Worm (Caenorhabditis elegans) whole organism, early embryonic: ENCODE results near the gene fbxc-48.

Experiments used
- B0310.2 ChIP-seq: sonication (generic microtip); optimal IDR thresholded peaks from 2 replicates; lab custom pipeline; 2016; ENCODE audit warnings: mild to moderate bottlenecking, missing genetic modification characterization, missing compliant biosample characterization
- F13C5.2 ChIP-seq: sonication (generic microtip); optimal IDR thresholded peaks from 2 replicates; lab custom pipeline; 2017; ENCODE audit warnings: mild to moderate bottlenecking, missing genetic modification characterization, inconsistent platforms, missing compliant biosample characterization
- aly-1 ChIP-seq: sonication (generic microtip); optimal IDR thresholded peaks from 2 replicates; lab custom pipeline; 2016; ENCODE audit warnings: missing genetic modification characterization, missing compliant biosample characterization
- ama-1 ChIP-seq: fragments of 150-350 bp; optimal IDR thresholded peaks from 2 replicates; lab custom pipeline; 2014
- ceh-13 ChIP-seq: fragments of 200-800 bp; sonication (Bioruptor generic); optimal IDR thresholded peaks from 2 replicates; lab custom pipeline; 2018; ENCODE audit warnings: mild to moderate bottlenecking, missing genetic modification characterization, missing compliant biosample characterization
- ceh-36 ChIP-seq: sonication (generic microtip); optimal IDR thresholded peaks from 2 replicates; lab custom pipeline; 2016; ENCODE audit warnings: missing genetic modification characterization, inconsistent platforms, missing compliant biosample characterization
- ets-7 ChIP-seq: sonication (generic microtip); optimal IDR thresholded peaks from 2 replicates; lab custom pipeline; 2016; ENCODE audit warnings: missing genotype, missing genetic modification characterization, missing compliant biosample characterization
- flt-1 ChIP-seq: fragments of 200-800 bp; sonication (Bioruptor generic); IDR thresholded peaks from 2 replicates; pipeline ENCODE4 v1.3.6; 2022; ENCODE audit warnings: missing genetic modification characterization, missing compliant biosample characterization
- hmbx-1 ChIP-seq: sonication (generic microtip); optimal IDR thresholded peaks from 2 replicates; lab custom pipeline; 2016; ENCODE audit warnings: mild to moderate bottlenecking, missing genetic modification characterization, missing compliant biosample characterization
- hmg-4 ChIP-seq: fragments of 200-800 bp; sonication (Bioruptor generic); optimal IDR thresholded peaks from 2 replicates; lab custom pipeline; 2018; ENCODE audit warnings: mild to moderate bottlenecking, missing genetic modification characterization, missing compliant biosample characterization
- hnd-1 ChIP-seq: sonication (generic microtip); optimal IDR thresholded peaks from 2 replicates; lab custom pipeline; 2016; ENCODE audit warnings: missing genetic modification characterization, missing compliant biosample characterization
- pes-1 ChIP-seq: fragments of 200-800 bp; sonication (Bioruptor generic); IDR thresholded peaks from 2 replicates; pipeline ENCODE4 v1.3.6; 2022; ENCODE audit warnings: missing genetic modification reagents, missing genetic modification characterization, missing compliant biosample characterization
- scrt-1 ChIP-seq: fragments of 200-800 bp; sonication (Bioruptor generic); IDR thresholded peaks from 2 replicates; pipeline ENCODE4 v1.3.6; 2022; ENCODE audit warnings: missing genetic modification characterization, missing compliant biosample characterization
- sea-1 ChIP-seq: fragments of 200-800 bp; sonication (Bioruptor generic); conservative IDR thresholded peaks from 2 replicates; pipeline ENCODE4 v1.3.6; 2022; ENCODE audit warnings: missing genetic modification characterization, missing compliant biosample characterization
- tbx-11 ChIP-seq: fragments of 200-800 bp; sonication (Bioruptor generic); IDR thresholded peaks from 2 replicates; pipeline ENCODE4 v1.3.6; 2022; ENCODE audit warnings: missing genetic modification characterization, missing compliant biosample characterization
- tbx-37 ChIP-seq: fragments of 200-800 bp; sonication (Bioruptor generic); conservative IDR thresholded peaks from 2 replicates; pipeline ENCODE4 v1.3.6; 2022; ENCODE audit warnings: missing genetic modification reagents, missing genetic modification characterization, missing compliant biosample characterization
- tra-4 ChIP-seq: sonication (generic microtip); optimal IDR thresholded peaks from 2 replicates; lab custom pipeline; 2017; ENCODE audit warnings: missing genetic modification characterization, missing compliant biosample characterization

fbxc-48 gene

ce11 chrII:756161-756560 lies 15.5 kb upstream of the fbxc-48 start:
- TF ChIP-seq F13C5.2 (tag; lab: Kevin White, UChicago) = no peak
- no peak for TF ChIP-seq tbx-11 (GFP tag; lab: Robert Waterston, UW)
- no peak for TF ChIP-seq ceh-13 (GFP tag; lab: Kevin White, UChicago)
- no peak for TF ChIP-seq hmg-4 (GFP tag; lab: Kevin White, UChicago)
- TF ChIP-seq tra-4 = no peak
- TF ChIP-seq B0310.2 (tag; lab: Kevin White, UChicago) = no peak
- TF ChIP-seq tbx-37 (GFP tag; lab: Robert Waterston, UW) = no peak
- TF ChIP-seq hmbx-1 = no peak
- no peak for TF ChIP-seq flt-1 (GFP tag; lab: Robert Waterston, UW)

ce11 chrII:754971-755370 lies 14.3 kb upstream of the fbxc-48 start:
- TF ChIP-seq hmg-4 (GFP tag; lab: Kevin White, UChicago) (no peak), flt-1 (GFP tag; lab: Robert Waterston, UW) (no peak), B0310.2 (tag; lab: Kevin White, UChicago) (no peak), sea-1 (GFP tag; lab: Robert Waterston, UW) (no peak), hnd-1 (tag; lab: Kevin White, UChicago) (no peak), aly-1 (tag; lab: Kevin White, UChicago) (no peak), tbx-37 (GFP tag; lab: Robert Waterston, UW) (no peak), scrt-1 (no peak), ceh-13 (GFP tag; lab: Kevin White, UChicago) (no peak), F13C5.2 (tag; lab: Kevin White, UChicago) (no peak), tbx-11 (GFP tag; lab: Robert Waterston, UW) (no peak), ama-1 (lab: Kevin White, UChicago) (no peak), ets-7 (tag; lab: Kevin White, UChicago) (no peak)

ce11 chrII:753469-753868 lies 12.8 kb upstream of the fbxc-48 start:
- TF ChIP-seq tra-4 (no peak), F13C5.2 (tag; lab: Kevin White, UChicago) (no peak), hnd-1 (tag; lab: Kevin White, UChicago) (no peak), scrt-1 (no peak), tbx-11 (GFP tag; lab: Robert Waterston, UW) (no peak), hmg-4 (GFP tag; lab: Kevin White, UChicago) (no peak)

ce11 chrII:751850-752249 lies 11.1 kb upstream of the fbxc-48 start:
- TF ChIP-seq sea-1 (GFP tag; lab: Robert Waterston, UW) (no peak), tbx-11 (GFP tag; lab: Robert Waterston, UW) (no peak), aly-1 (tag; lab: Kevin White, UChicago) (no peak), F13C5.2 (tag; lab: Kevin White, UChicago) (no peak), tbx-37 (GFP tag; lab: Robert Waterston, UW) (no peak), hnd-1 (tag; lab: Kevin White, UChicago) (no peak), ama-1 (lab: Kevin White, UChicago) (no peak), ets-7 (tag; lab: Kevin White, UChicago) (no peak)

- TF ChIP-seq scrt-1 (no peak), tbx-37 (GFP tag; lab: Robert Waterston, UW) (no peak), sea-1 (GFP tag; lab: Robert Waterston, UW) (no peak), aly-1 (tag; lab: Kevin White, UChicago) (no peak), flt-1 (GFP tag; lab: Robert Waterston, UW) (no peak), hmg-4 (GFP tag; lab: Kevin White, UChicago) (no peak), hmbx-1 (no peak), ceh-36 (tag; lab: Kevin White, UChicago) (no peak), tbx-11 (GFP tag; lab: Robert Waterston, UW) (no peak), B0310.2 (tag; lab: Kevin White, UChicago) (no peak), ets-7 (tag; lab: Kevin White, UChicago) (no peak), ceh-13 (GFP tag; lab: Kevin White, UChicago) (no peak)
Observed at ce11 chrII:750155-750554, 9.4 kb upstream of the fbxc-48 start, which contains the start of gene snt-6. TSS of gene snt-6 (minus strand) at chrII:750212.

DNA sequence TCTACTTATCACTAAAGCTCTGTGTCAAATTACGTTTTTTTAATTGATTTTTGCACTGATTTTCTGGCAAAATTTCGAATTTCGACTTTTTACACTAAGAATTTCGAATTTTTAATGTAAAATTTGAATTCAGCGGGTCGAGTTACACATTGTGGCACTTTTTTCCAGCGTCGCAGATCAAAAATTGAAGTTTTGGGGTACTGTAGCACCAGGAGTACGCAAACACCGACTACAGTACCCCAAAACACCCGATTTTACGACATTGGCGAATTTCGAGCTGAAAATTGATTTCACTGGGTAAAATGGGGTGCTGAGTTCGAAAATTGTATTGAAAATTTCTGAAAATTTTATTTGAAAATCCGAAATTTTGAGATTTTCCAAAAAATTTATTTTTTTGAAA lies 8.3 kb downstream of the fbxc-48 start:
- no peak for TF ChIP-seq ama-1 (lab: Kevin White, UChicago)
- no peak for TF ChIP-seq sea-1 (GFP tag; lab: Robert Waterston, UW)
- TF ChIP-seq hmbx-1 = no peak
- no peak for TF ChIP-seq ceh-36 (tag; lab: Kevin White, UChicago)

DNA sequence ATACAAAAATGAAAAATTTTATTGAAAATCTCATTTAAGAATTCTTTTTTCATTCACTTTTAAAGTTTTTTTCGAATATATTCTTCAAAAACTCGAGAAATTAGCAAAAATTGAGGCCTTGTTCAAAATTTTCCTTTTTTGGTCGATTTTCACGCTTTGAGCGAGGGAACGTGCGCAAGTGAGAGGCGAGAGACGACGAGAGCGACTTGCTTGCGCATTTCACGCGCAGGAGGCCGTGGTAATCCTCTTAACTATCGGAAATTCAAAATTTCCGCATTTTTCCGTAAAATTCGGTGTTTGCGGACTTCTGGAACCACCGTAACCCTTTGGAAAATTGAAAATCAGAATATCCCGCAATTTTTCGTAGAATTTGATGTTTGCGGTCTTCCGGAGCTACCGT lies 10.8 kb downstream of the fbxc-48 start:
- TF ChIP-seq flt-1 (GFP tag; lab: Robert Waterston, UW) (no peak), aly-1 (tag; lab: Kevin White, UChicago) (no peak), ceh-13 (GFP tag; lab: Kevin White, UChicago) (no peak), hmbx-1 (no peak), hnd-1 (tag; lab: Kevin White, UChicago) (no peak), ceh-36 (tag; lab: Kevin White, UChicago) (no peak), F13C5.2 (tag; lab: Kevin White, UChicago) (no peak), tbx-11 (GFP tag; lab: Robert Waterston, UW) (no peak), pes-1 (no peak), ets-7 (tag; lab: Kevin White, UChicago) (no peak), tbx-37 (GFP tag; lab: Robert Waterston, UW) (no peak), tra-4 (no peak), B0310.2 (tag; lab: Kevin White, UChicago) (no peak)

ce11 chrII:724004-724403 lies 16.7 kb downstream of the fbxc-48 start:
- TF ChIP-seq flt-1 (GFP tag; lab: Robert Waterston, UW) (no peak), B0310.2 (tag; lab: Kevin White, UChicago) (no peak), pes-1 (no peak), ceh-36 (tag; lab: Kevin White, UChicago) (no peak), aly-1 (tag; lab: Kevin White, UChicago) (no peak), tra-4 (no peak), ceh-13 (GFP tag; lab: Kevin White, UChicago) (no peak), hnd-1 (tag; lab: Kevin White, UChicago) (no peak), tbx-37 (GFP tag; lab: Robert Waterston, UW) (no peak), hmg-4 (GFP tag; lab: Kevin White, UChicago) (no peak), sea-1 (GFP tag; lab: Robert Waterston, UW) (no peak), ets-7 (tag; lab: Kevin White, UChicago) (no peak), hmbx-1 (no peak), ama-1 (lab: Kevin White, UChicago) (no peak), tbx-11 (GFP tag; lab: Robert Waterston, UW) (no peak)
